Fruit fly (Drosophila melanogaster): ENCODE data around the gene CG14866.

Gene CG14866

dm6 chr3R:15289828-15290641, 26.2 kb upstream of the CG14866 start:
- TF ChIP-seq CG11617 (GFP tag; optimal IDR thresholded peaks at IDR 0.05) (no peak), ovo (GFP tag; optimal IDR thresholded peaks at IDR 0.05) (peak; percentile 98), pad (GFP tag; optimal IDR thresholded peaks at IDR 0.05) (peak; percentile 20)

DNA sequence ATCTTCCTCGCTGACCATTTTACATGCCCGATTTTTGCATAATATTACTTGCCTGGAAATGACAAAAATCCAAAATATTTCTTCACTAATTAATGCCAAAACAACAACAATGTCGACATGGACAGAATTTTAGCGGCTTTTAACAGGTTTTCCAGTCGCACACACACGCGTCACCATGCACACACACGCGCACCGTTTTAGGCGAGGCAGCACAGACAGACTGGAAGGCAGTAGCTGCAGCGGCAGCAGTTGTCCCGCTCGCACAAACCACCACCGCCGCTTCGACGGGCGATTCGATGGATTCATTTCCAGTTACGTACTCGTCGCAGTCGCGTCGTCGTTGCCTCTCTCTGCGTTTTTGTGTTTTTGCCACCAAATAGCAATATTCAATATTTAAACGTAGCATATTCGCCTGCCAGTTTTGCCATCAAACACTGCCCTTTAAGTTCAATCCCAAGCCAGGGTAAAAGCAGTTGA, 25.6 kb upstream of the CG14866 start, which contains the start of gene CG45218:
Gene CG45218, minus strand, starts transcription at position 158 of the 477 bp plus-strand sequence.
- TF ChIP-seq toe (GFP tag; optimal IDR thresholded peaks at IDR 0.05) (no peak), cic (GFP tag; optimal IDR thresholded peaks at IDR 0.05) (peak; percentile 53), cnc (optimal IDR thresholded peaks at IDR 0.05) (no peak), CG5204 (GFP tag; optimal IDR thresholded peaks at IDR 0.05) (no peak), Hr96 (GFP tag; optimal IDR thresholded peaks at IDR 0.05) (no peak), CG1620 (GFP tag; optimal IDR thresholded peaks at IDR 0.05) (peak; percentile 34), CG11617 (GFP tag; optimal IDR thresholded peaks at IDR 0.05) (no peak), CG7045 (GFP tag; optimal IDR thresholded peaks at IDR 0.05) (no peak), CG33017 (tag; optimal IDR thresholded peaks at IDR 0.05) (peak; percentile 15), CG12768 (GFP tag; optimal IDR thresholded peaks at IDR 0.05) (peak; percentile 20), Clk (GFP tag; optimal IDR thresholded peaks at IDR 0.05) (no peak), tj (GFP tag; optimal IDR thresholded peaks at IDR 0.05) (peak; percentile 78), kay (GFP tag; ENCODE audit: borderline replicate concordance) (peak; percentile 95), Mnt (GFP tag; optimal IDR thresholded peaks at IDR 0.05) (peak; percentile 41), Crg-1 (GFP tag; optimal IDR thresholded peaks at IDR 0.05) (no peak), bab1 (GFP tag; optimal IDR thresholded peaks at IDR 0.05) (no peak), pad (GFP tag; optimal IDR thresholded peaks at IDR 0.05) (peak; percentile 85), ovo (GFP tag; optimal IDR thresholded peaks at IDR 0.05) (peak; percentile 26), CG7101 (tag; optimal IDR thresholded peaks at IDR 0.05) (peak; percentile 2), CG14711 (tag; optimal IDR thresholded peaks at IDR 0.05) (no peak)

DNA sequence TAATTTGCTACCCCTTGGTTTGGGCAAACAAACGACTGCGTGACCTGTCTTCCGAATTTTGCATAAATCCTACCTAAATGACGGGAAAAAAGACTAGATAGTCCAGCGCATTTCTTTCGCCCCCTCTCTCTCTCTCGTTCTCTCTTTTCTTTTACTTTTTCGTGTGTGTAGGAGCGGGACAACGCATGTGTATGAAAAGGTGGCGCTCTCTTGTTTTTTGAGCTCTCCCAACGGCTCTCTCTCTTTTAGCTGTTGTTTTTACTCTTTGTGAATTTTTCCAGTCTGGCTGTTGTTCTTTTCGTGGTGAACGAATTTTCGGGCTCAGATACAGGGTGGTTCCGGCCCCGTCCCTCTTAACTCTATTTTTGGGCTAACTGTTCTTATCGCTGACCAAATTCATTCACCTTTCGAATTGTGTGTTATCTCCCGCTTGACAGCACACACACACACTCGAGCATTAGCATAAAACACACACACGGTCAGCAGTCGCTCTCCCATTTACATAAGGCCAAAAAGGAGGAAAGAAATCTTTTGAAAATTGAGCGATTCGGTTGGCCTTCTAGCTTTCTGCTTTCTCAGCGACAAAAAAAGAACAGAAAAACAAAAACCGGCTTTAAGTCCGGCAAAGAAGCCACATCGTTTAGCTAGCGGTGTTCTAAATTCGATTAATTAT, 24.6 kb upstream of the CG14866 start:
- peak; percentile 15 for TF ChIP-seq pad (GFP tag; optimal IDR thresholded peaks at IDR 0.05)
- peak; percentile 15 for TF ChIP-seq Crg-1 (GFP tag; optimal IDR thresholded peaks at IDR 0.05)
- peak; percentile 7 for TF ChIP-seq bab1 (GFP tag; optimal IDR thresholded peaks at IDR 0.05)
- TF ChIP-seq cic (GFP tag; optimal IDR thresholded peaks at IDR 0.05), result no peak
- TF ChIP-seq toe (GFP tag; optimal IDR thresholded peaks at IDR 0.05), result no peak
- no peak for TF ChIP-seq kay (GFP tag; ENCODE audit: borderline replicate concordance)
- TF ChIP-seq cnc (optimal IDR thresholded peaks at IDR 0.05), result no peak
- TF ChIP-seq Hr96 (GFP tag; optimal IDR thresholded peaks at IDR 0.05), result no peak

DNA sequence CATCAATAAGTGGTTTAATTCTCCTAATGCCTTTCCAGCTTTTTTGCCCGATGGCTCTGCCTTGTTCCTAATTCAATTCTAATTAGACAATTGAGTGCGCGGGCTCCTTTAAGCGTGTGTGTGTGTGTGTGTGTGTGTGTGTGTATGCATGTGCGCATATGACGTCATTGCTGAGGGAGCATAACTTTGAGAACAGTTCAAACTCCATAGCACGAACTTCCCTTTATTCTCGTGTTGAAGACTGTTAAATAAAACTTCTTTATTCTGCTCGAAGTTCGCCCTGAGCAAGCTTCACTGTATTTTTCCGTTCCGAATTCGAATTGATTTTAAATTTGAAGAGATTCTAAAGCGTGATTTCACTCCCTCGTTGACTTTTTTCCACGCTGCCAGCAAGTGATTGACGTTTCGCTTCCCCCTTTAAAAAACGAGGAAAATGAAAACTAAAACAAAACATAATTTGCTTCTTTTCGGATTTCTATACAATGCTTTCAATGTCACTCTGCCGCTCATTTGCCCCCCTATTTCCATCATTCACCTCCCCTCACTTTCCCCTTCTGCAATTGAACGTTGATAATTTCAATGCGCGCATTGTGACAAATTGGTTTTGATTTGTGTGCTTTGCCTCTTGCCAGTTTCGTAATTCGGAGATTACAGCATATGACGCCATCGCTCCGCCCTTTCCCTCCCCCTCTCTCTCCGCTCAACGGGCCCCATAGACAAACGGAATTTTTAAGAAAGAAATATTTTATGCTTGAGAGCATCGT, 23.8 kb upstream of the CG14866 start:
- TF ChIP-seq tj (GFP tag; optimal IDR thresholded peaks at IDR 0.05) (no peak), pad (GFP tag; optimal IDR thresholded peaks at IDR 0.05) (peak; percentile 81), CG14711 (tag; optimal IDR thresholded peaks at IDR 0.05) (no peak), Clk (GFP tag; optimal IDR thresholded peaks at IDR 0.05) (peak; percentile 5), Hr96 (GFP tag; optimal IDR thresholded peaks at IDR 0.05) (no peak), CG7101 (tag; optimal IDR thresholded peaks at IDR 0.05) (no peak), CG33017 (tag; optimal IDR thresholded peaks at IDR 0.05) (no peak), kay (GFP tag; ENCODE audit: borderline replicate concordance) (peak; percentile 35)

dm6 chr3R:15293005-15293877, 23.0 kb upstream of the CG14866 start:
- peak; percentile 71 for TF ChIP-seq tj (GFP tag; optimal IDR thresholded peaks at IDR 0.05)
- TF ChIP-seq CG1620 (GFP tag; optimal IDR thresholded peaks at IDR 0.05), result peak; percentile 22
- no peak for TF ChIP-seq CG7101 (tag; optimal IDR thresholded peaks at IDR 0.05)
- peak; percentile 1 for TF ChIP-seq CG11617 (GFP tag; optimal IDR thresholded peaks at IDR 0.05)
- TF ChIP-seq CG33017 (tag; optimal IDR thresholded peaks at IDR 0.05), result no peak
- no peak for TF ChIP-seq Crg-1 (GFP tag; optimal IDR thresholded peaks at IDR 0.05)
- peak; percentile 26 for TF ChIP-seq bab1 (GFP tag; optimal IDR thresholded peaks at IDR 0.05)
- peak; percentile 80 for TF ChIP-seq pad (GFP tag; optimal IDR thresholded peaks at IDR 0.05)

Data from whole organism, adult.